Worm (Caenorhabditis elegans) whole organism, late embryonic: ENCODE results near the gene vkmt-1.

Experiments
- C08G9.2 ChIP-seq: sonication (generic microtip); optimal IDR thresholded peaks from 2 replicates; lab custom pipeline; 2016; ENCODE audit warnings: mild to moderate bottlenecking, missing genetic modification characterization, moderate library complexity, missing compliant biosample characterization
- C38D4.7 ChIP-seq: fragments of 200-800 bp; sonication (Bioruptor generic); optimal IDR thresholded peaks from 2 replicates; lab custom pipeline; 2018; ENCODE audit warnings: mild to moderate bottlenecking, missing genetic modification characterization, moderate library complexity, missing compliant biosample characterization
- F13H6.1 ChIP-seq: sonication (generic microtip); optimal IDR thresholded peaks from 2 replicates; lab custom pipeline; 2016; ENCODE audit warnings: missing genetic modification characterization, missing compliant biosample characterization
- ama-1 ChIP-seq: fragments of 150-350 bp; optimal IDR thresholded peaks from 2 replicates; lab custom pipeline; 2014
- ceh-2 ChIP-seq: sonication (generic microtip); optimal IDR thresholded peaks from 2 replicates; lab custom pipeline; 2016; ENCODE audit warnings: missing genotype, missing genetic modification characterization, missing compliant biosample characterization
- ceh-30 ChIP-seq: fragments of 150-350 bp; optimal IDR thresholded peaks from 2 replicates; lab custom pipeline; 2014; ENCODE audit warnings: missing biosample characterization, missing genetic modification characterization
- ceh-31 ChIP-seq: sonication (generic microtip); optimal IDR thresholded peaks from 2 replicates; lab custom pipeline; 2016; ENCODE audit warnings: missing genetic modification characterization, missing compliant biosample characterization
- ceh-34 ChIP-seq: sonication (generic microtip); optimal IDR thresholded peaks from 2 replicates; lab custom pipeline; 2016; ENCODE audit warnings: mild to moderate bottlenecking, missing genetic modification characterization, missing compliant biosample characterization
- ceh-45 ChIP-seq: fragments of 200-800 bp; sonication (Bioruptor generic); IDR thresholded peaks from 2 replicates; pipeline ENCODE4 v1.3.6; 2022; ENCODE audit warnings: missing genetic modification reagents, missing genetic modification characterization, missing compliant biosample characterization
- ceh-48 ChIP-seq: sonication (generic microtip); optimal IDR thresholded peaks from 2 replicates; lab custom pipeline; 2016; ENCODE audit warnings: missing genetic modification characterization, inconsistent platforms, missing compliant biosample characterization
- ceh-6 ChIP-seq: fragments of 200-800 bp; sonication (Bioruptor generic); optimal IDR thresholded peaks from 2 replicates; lab custom pipeline; 2018; ENCODE audit warnings: mild to moderate bottlenecking, missing genetic modification characterization, missing compliant biosample characterization
- che-1 ChIP-seq: sonication (generic microtip); optimal IDR thresholded peaks from 2 replicates; lab custom pipeline; 2016; ENCODE audit warnings: mild to moderate bottlenecking, missing genetic modification characterization, missing compliant biosample characterization
- dmd-4 ChIP-seq: sonication (generic microtip); optimal IDR thresholded peaks from 2 replicates; lab custom pipeline; 2016; ENCODE audit warnings: borderline replicate concordance, missing genetic modification characterization, missing compliant biosample characterization
- elt-2 ChIP-seq: sonication (generic microtip); optimal IDR thresholded peaks from 2 replicates; lab custom pipeline; 2016; ENCODE audit warnings: missing genetic modification reagents, missing genetic modification characterization, missing compliant biosample characterization
- ets-4 ChIP-seq: sonication (generic microtip); optimal IDR thresholded peaks from 2 replicates; lab custom pipeline; 2016; ENCODE audit warnings: missing genetic modification characterization, missing compliant biosample characterization
- eyg-1 ChIP-seq: sonication (generic microtip); optimal IDR thresholded peaks from 2 replicates; lab custom pipeline; 2016; ENCODE audit warnings: missing genotype, missing genetic modification characterization, missing compliant biosample characterization
- hlh-13 ChIP-seq: fragments of 200-800 bp; sonication (Bioruptor generic); optimal IDR thresholded peaks from 2 replicates; lab custom pipeline; 2018; ENCODE audit warnings: mild to moderate bottlenecking, missing genetic modification characterization, missing compliant biosample characterization
- hlh-30 ChIP-seq: sonication (generic microtip); optimal IDR thresholded peaks from 2 replicates; lab custom pipeline; 2017; ENCODE audit warnings: antibody characterized with exemption, missing genetic modification characterization, missing compliant biosample characterization; ENCODE audit not compliant: insufficient read depth
- lim-6 ChIP-seq: sonication (generic microtip); optimal IDR thresholded peaks from 2 replicates; lab custom pipeline; 2016; ENCODE audit warnings: missing genetic modification characterization, missing compliant biosample characterization
- nhr-11 ChIP-seq: fragments of 150-350 bp; optimal IDR thresholded peaks from 2 replicates; lab custom pipeline; 2014; ENCODE audit warnings: missing biosample characterization, missing genetic modification characterization
- nhr-232 ChIP-seq: sonication (generic microtip); optimal IDR thresholded peaks from 2 replicates; lab custom pipeline; 2016; ENCODE audit warnings: missing genetic modification characterization, missing compliant biosample characterization
- pha-4 ChIP-seq: fragments of 150-350 bp; optimal IDR thresholded peaks from 2 replicates; lab custom pipeline; 2018; ENCODE audit warnings: missing biosample characterization, missing genetic modification reagents, missing genetic modification characterization
- pros-1 ChIP-seq: fragments of 150-350 bp; optimal IDR thresholded peaks from 2 replicates; lab custom pipeline; 2014; ENCODE audit warnings: missing biosample characterization, missing genetic modification reagents, missing genetic modification characterization
- ref-2 ChIP-seq: sonication (generic microtip); optimal IDR thresholded peaks from 2 replicates; lab custom pipeline; 2016; ENCODE audit warnings: missing genetic modification characterization, missing compliant biosample characterization
- rnt-1 ChIP-seq: sonication (generic microtip); optimal IDR thresholded peaks from 2 replicates; lab custom pipeline; 2016; ENCODE audit warnings: missing genetic modification characterization, missing compliant biosample characterization
- sdc-2 ChIP-seq: sonication (generic microtip); optimal IDR thresholded peaks from 2 replicates; lab custom pipeline; 2016; ENCODE audit warnings: missing genotype, missing genetic modification characterization, missing compliant biosample characterization
- sox-2 ChIP-seq: fragments of 200-800 bp; sonication (Bioruptor generic); IDR thresholded peaks from 2 replicates; pipeline ENCODE4 v1.3.6; 2022; ENCODE audit warnings: missing genetic modification reagents, missing genetic modification characterization, missing compliant biosample characterization
- sox-4 ChIP-seq: sonication (generic microtip); optimal IDR thresholded peaks from 2 replicates; lab custom pipeline; 2017; ENCODE audit warnings: mild to moderate bottlenecking, missing genetic modification characterization, inconsistent platforms, missing compliant biosample characterization
- syd-9 ChIP-seq: sonication (generic microtip); optimal IDR thresholded peaks from 2 replicates; lab custom pipeline; 2016; ENCODE audit warnings: mild to moderate bottlenecking, missing genetic modification characterization, moderate library complexity, missing compliant biosample characterization
- tbx-7 ChIP-seq: sonication (generic microtip); optimal IDR thresholded peaks from 2 replicates; lab custom pipeline; 2016; ENCODE audit warnings: missing genotype, missing genetic modification characterization, missing compliant biosample characterization
- unc-42 ChIP-seq: sonication (generic microtip); optimal IDR thresholded peaks from 2 replicates; lab custom pipeline; 2016; ENCODE audit warnings: missing genotype, missing genetic modification characterization, missing compliant biosample characterization
- unc-55 ChIP-seq: sonication (generic microtip); optimal IDR thresholded peaks from 2 replicates; lab custom pipeline; 2017; ENCODE audit warnings: missing biosample characterization, missing genetic modification reagents, missing genetic modification characterization
- unc-86 ChIP-seq: sonication (generic microtip); optimal IDR thresholded peaks from 2 replicates; lab custom pipeline; 2016; ENCODE audit warnings: missing genetic modification characterization, missing compliant biosample characterization
- zip-5 ChIP-seq: sonication (generic microtip); optimal IDR thresholded peaks from 2 replicates; lab custom pipeline; 2016; ENCODE audit warnings: missing genetic modification characterization, missing compliant biosample characterization

vkmt-1 gene

DNA sequence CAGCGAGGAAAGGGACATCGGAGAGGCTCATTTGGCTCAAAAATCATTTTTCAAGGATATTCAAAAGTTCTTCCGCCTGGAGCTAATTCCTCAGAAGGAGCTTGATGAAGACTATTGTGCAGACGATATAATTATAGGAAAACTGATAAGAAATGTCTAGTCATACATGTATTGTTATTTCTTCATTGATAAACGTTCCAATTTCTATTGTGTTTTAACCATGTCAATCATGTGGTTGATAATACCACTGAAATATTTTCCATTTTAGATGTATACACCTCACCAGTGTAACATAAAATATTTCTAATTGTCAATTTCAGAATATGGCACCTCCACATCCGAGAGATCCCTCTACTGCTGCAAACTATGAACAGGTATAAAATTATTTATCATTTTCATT is 815 bp downstream of the vkmt-1 start, which contains the start of gene ltah-1.1:
TSS of gene ltah-1.1 (plus strand) at position 283 of the 400 bp plus-strand sequence.
- TF ChIP-seq elt-2 (tag; lab: Kevin White, UChicago) (peak; percentile 16), eyg-1 (tag; lab: Kevin White, UChicago) (no peak)

ce11 chrIV:12282157-12282789 is 3.7 kb downstream of the vkmt-1 start, which contains the start of the genes C42C1.12 and C42C1.19:
Gene C42C1.12, minus strand, starts transcription at chrIV:12282207.
Gene C42C1.19, plus strand, starts transcription at chrIV:12282739.
- no peak for TF ChIP-seq F13H6.1
- TF ChIP-seq rnt-1 (tag; lab: Kevin White, UChicago), result no peak
- no peak for TF ChIP-seq ceh-45 (GFP tag; lab: Robert Waterston, UW)

DNA sequence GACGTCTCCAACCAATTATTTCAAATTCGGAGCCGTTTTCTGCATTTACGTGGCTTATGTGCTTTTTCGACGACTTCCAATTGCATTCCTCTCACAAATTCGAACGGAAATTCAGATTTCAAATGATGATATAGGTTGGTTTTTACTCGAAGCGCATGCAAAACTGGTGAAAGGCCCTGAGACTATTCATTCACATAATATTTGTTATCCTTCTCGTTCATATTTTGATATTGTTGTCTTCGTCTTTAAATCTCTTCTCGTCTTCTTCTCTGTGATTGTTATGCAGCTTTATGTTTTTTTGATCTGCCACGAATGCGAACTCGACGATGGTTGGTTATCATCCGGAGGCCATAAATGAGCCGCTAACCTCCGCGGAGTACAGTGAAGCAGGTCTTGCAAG is 4.3 kb downstream of the vkmt-1 start, which contains the start of gene hpo-12:
TSS of gene hpo-12 (plus strand) at position 301 of the 400 bp plus-strand sequence.
- TF ChIP-seq sdc-2 (tag; lab: Kevin White, UChicago), result no peak
- TF ChIP-seq dmd-4 (tag; lab: Kevin White, UChicago), result no peak
- no peak for TF ChIP-seq hlh-13 (GFP tag; lab: Kevin White, UChicago)
- no peak for TF ChIP-seq unc-55 (GFP tag; lab: Kevin White, UChicago)
- no peak for TF ChIP-seq hlh-30 (tag; lab: Kevin White, UChicago)
- no peak for TF ChIP-seq ref-2 (tag; lab: Kevin White, UChicago)
- no peak for TF ChIP-seq sox-2 (GFP tag; lab: Robert Waterston, UW)

- no peak for TF ChIP-seq C08G9.2
- no peak for TF ChIP-seq che-1
- TF ChIP-seq ceh-45 (GFP tag; lab: Robert Waterston, UW), result no peak
- no peak for TF ChIP-seq C38D4.7
- no peak for TF ChIP-seq ama-1
- TF ChIP-seq syd-9 (tag; lab: Kevin White, UChicago), result no peak
- TF ChIP-seq ceh-48, result no peak
- no peak for TF ChIP-seq ceh-31 (tag; lab: Kevin White, UChicago)
- TF ChIP-seq tbx-7, result no peak
- no peak for TF ChIP-seq ceh-30
Observed at ce11 chrIV:12287628-12288027, 9.1 kb downstream of the vkmt-1 start, which contains the start of gene erl-1. Gene erl-1, plus strand, starts transcription at chrIV:12287928.

- TF ChIP-seq pha-4 (tag; lab: Kevin White, UChicago) (no peak), unc-55 (GFP tag; lab: Kevin White, UChicago) (no peak), nhr-11 (tag; lab: Kevin White, UChicago) (no peak), unc-86 (tag; lab: Kevin White, UChicago) (no peak), ceh-2 (no peak), unc-42 (no peak), ceh-34 (tag; lab: Kevin White, UChicago) (no peak), sox-4 (tag; lab: Kevin White, UChicago) (no peak), sox-2 (GFP tag; lab: Robert Waterston, UW) (no peak), nhr-232 (no peak), zip-5 (tag; lab: Kevin White, UChicago) (no peak), pros-1 (tag; lab: Kevin White, UChicago) (no peak), ceh-45 (GFP tag; lab: Robert Waterston, UW) (no peak), hlh-30 (tag; lab: Kevin White, UChicago) (no peak), C38D4.7 (no peak), ceh-6 (no peak), lim-6 (tag; lab: Kevin White, UChicago) (no peak), ets-4 (tag; lab: Kevin White, UChicago) (no peak)
- TF ChIP-seq, all 69 proteins: peak for 0
Observed at ce11 chrIV:12289149-12289548, 10.6 kb downstream of the vkmt-1 start, which contains the start of gene C42C1.9. Gene C42C1.9, plus strand, starts transcription at chrIV:12289449.
